ENCODE assay signal across 4 worm cellular contexts in the genomic region with DNA sequence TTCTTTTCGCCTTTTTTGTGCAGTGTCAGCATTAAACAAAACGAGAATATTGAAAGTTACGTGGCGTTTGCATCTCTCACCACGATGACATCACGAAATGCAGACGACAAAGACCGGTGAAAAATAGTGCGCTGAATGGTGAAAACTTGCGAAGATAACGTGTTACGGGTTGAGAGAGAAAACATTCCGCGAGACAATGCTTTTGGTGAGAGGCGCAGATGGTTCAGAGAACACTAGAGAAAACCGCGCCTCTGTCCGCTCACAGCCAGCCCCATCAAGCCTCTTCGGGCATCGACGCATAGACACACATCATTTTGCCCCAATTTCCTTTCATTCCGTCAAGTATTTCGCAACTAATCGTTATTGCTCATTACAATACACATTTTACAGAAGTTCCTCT.
A peak's percentile ranks its signal among the peaks of the same experiment; 100 is the strongest.
TF ChIP-seq lines count a peak whose summit lies in the region.

A gene (minus strand): TSS at position 98 of the 400 bp plus-strand sequence.
A gene (plus strand): TSS at position 391 of the 400 bp plus-strand sequence.

TF ChIP-seq in whole organism, L2 larva, 48 proteins besides CTCF, POLR2A, EP300 and RAD21 (continues in another document):
- TF ChIP-seq nhr-23 (tag; optimal IDR thresholded peaks at IDR 0.05; lab: Kevin White, UChicago): no peak
- TF ChIP-seq nhr-11 (tag; optimal IDR thresholded peaks at IDR 0.05; lab: Kevin White, UChicago): no peak
- TF ChIP-seq lin-39 (tag; optimal IDR thresholded peaks at IDR 0.05; lab: Kevin White, UChicago): no peak
- no peak for TF ChIP-seq ZK546.5 (tag; optimal IDR thresholded peaks at IDR 0.05; lab: Kevin White, UChicago)
- TF ChIP-seq nhr-21 (tag; optimal IDR thresholded peaks at IDR 0.05; lab: Kevin White, UChicago): peak; percentile 79
- TF ChIP-seq skn-1 (tag; optimal IDR thresholded peaks at IDR 0.05; lab: Kevin White, UChicago): peak; percentile 80
- TF ChIP-seq ztf-1 (GFP tag; conservative IDR thresholded peaks at IDR 0.05; lab: Robert Waterston, UW): no peak
- TF ChIP-seq fos-1 (tag; optimal IDR thresholded peaks at IDR 0.05; lab: Kevin White, UChicago): peak; percentile 85
- peak; percentile 81 for TF ChIP-seq unc-55 (GFP tag; optimal IDR thresholded peaks at IDR 0.05; lab: Kevin White, UChicago)
- no peak for TF ChIP-seq elt-3 (tag; optimal IDR thresholded peaks at IDR 0.05; lab: Kevin White, UChicago)
- TF ChIP-seq nhr-25 (tag; optimal IDR thresholded peaks at IDR 0.05; lab: Kevin White, UChicago): peak; percentile 59
- no peak for TF ChIP-seq aly-2 (tag; optimal IDR thresholded peaks at IDR 0.05; lab: Kevin White, UChicago)
- TF ChIP-seq nhr-10 (tag; optimal IDR thresholded peaks at IDR 0.05; lab: Kevin White, UChicago): no peak
- TF ChIP-seq mdl-1 (tag; optimal IDR thresholded peaks at IDR 0.05; lab: Kevin White, UChicago): peak in 1 of 2 experiments; percentile 58
- no peak for TF ChIP-seq mab-5 (tag; optimal IDR thresholded peaks at IDR 0.05; lab: Kevin White, UChicago)
- TF ChIP-seq ztf-11 (tag; optimal IDR thresholded peaks at IDR 0.05; lab: Kevin White, UChicago): no peak
- TF ChIP-seq mbf-1 (tag; optimal IDR thresholded peaks at IDR 0.05; lab: Kevin White, UChicago): no peak
- peak; percentile 66 for TF ChIP-seq lin-13 (GFP tag; optimal IDR thresholded peaks at IDR 0.05; lab: Kevin White, UChicago)
- no peak for TF ChIP-seq nhr-77 (tag; optimal IDR thresholded peaks at IDR 0.05; lab: Kevin White, UChicago)
- TF ChIP-seq ceh-82 (tag; optimal IDR thresholded peaks at IDR 0.05; lab: Kevin White, UChicago): no peak
- TF ChIP-seq nhr-129 (tag; optimal IDR thresholded peaks at IDR 0.05; lab: Kevin White, UChicago): peak; percentile 92
- peak; percentile 71 for TF ChIP-seq egl-27 (tag; optimal IDR thresholded peaks at IDR 0.05; lab: Kevin White, UChicago)

TF ChIP-seq in whole organism, L4 larva, 104 proteins besides CTCF, POLR2A, EP300 and RAD21 (continues in another document):
- no peak for TF ChIP-seq Y75B8A.6 (GFP tag; IDR thresholded peaks at IDR 0.05; lab: Robert Waterston, UW)
- peak; percentile 55 for TF ChIP-seq ceh-20 (GFP tag; IDR thresholded peaks at IDR 0.05; lab: Robert Waterston, UW)
- TF ChIP-seq spr-3 (GFP tag; optimal IDR thresholded peaks at IDR 0.05; lab: Kevin White, UChicago): no peak
- TF ChIP-seq ceh-44 (GFP tag; IDR thresholded peaks at IDR 0.05; lab: Robert Waterston, UW): no peak
- TF ChIP-seq ztf-7 (tag; optimal IDR thresholded peaks at IDR 0.05; lab: Kevin White, UChicago): peak; percentile 64
- TF ChIP-seq F49E8.2 (tag; optimal IDR thresholded peaks at IDR 0.05; lab: Kevin White, UChicago; ENCODE audit: borderline replicate concordance): no peak
- no peak for TF ChIP-seq zfp-3 (GFP tag; conservative IDR thresholded peaks at IDR 0.05; lab: Robert Waterston, UW)
- TF ChIP-seq ces-1 (GFP tag; optimal IDR thresholded peaks at IDR 0.05; lab: Kevin White, UChicago): peak; percentile 46
- peak; percentile 76; the same call in 1 of the 2 replicates for TF ChIP-seq egl-43 (GFP tag; IDR thresholded peaks at IDR 0.05; lab: Robert Waterston, UW)
- no peak for TF ChIP-seq egl-27 (tag; optimal IDR thresholded peaks at IDR 0.05; lab: Kevin White, UChicago)
- TF ChIP-seq hlh-11 (tag; optimal IDR thresholded peaks at IDR 0.05; lab: Kevin White, UChicago): peak; percentile 88
- no peak for TF ChIP-seq F44E2.7 (GFP tag; IDR thresholded peaks at IDR 0.05; lab: Robert Waterston, UW)
- TF ChIP-seq madf-9 (GFP tag; conservative IDR thresholded peaks at IDR 0.05; lab: Robert Waterston, UW): no peak
- peak; percentile 57 to 74 for TF ChIP-seq lsy-2 (tag; optimal IDR thresholded peaks at IDR 0.05; lab: Kevin White, UChicago)
- peak; percentile 84 for TF ChIP-seq dmd-6 (GFP tag; IDR thresholded peaks at IDR 0.05; lab: Robert Waterston, UW)
- TF ChIP-seq ZK546.5 (tag; optimal IDR thresholded peaks at IDR 0.05; lab: Kevin White, UChicago): no peak
- TF ChIP-seq spr-1 (tag; optimal IDR thresholded peaks at IDR 0.05; lab: Kevin White, UChicago): peak; percentile 2
- no peak for TF ChIP-seq ceh-82 (tag; optimal IDR thresholded peaks at IDR 0.05; lab: Kevin White, UChicago)
- no peak for TF ChIP-seq zag-1 (tag; optimal IDR thresholded peaks at IDR 0.05; lab: Kevin White, UChicago)
- no peak for TF ChIP-seq skn-1 (tag; optimal IDR thresholded peaks at IDR 0.05; lab: Kevin White, UChicago)
- TF ChIP-seq fkh-10 (GFP tag; optimal IDR thresholded peaks at IDR 0.05; lab: Kevin White, UChicago): peak; percentile 23
- no peak for TF ChIP-seq Y48G9A.11 (GFP tag; IDR thresholded peaks at IDR 0.05; lab: Robert Waterston, UW)
- TF ChIP-seq nhr-237 (tag; optimal IDR thresholded peaks at IDR 0.05; lab: Kevin White, UChicago): no peak

TF ChIP-seq in whole organism, late embryonic, 69 proteins besides CTCF, POLR2A, EP300 and RAD21 (continues in another document):
- TF ChIP-seq ceh-48 (tag; optimal IDR thresholded peaks at IDR 0.05; lab: Kevin White, UChicago) (no peak), elt-2 (tag; optimal IDR thresholded peaks at IDR 0.05; lab: Kevin White, UChicago) (no peak), ceh-34 (tag; optimal IDR thresholded peaks at IDR 0.05; lab: Kevin White, UChicago) (peak; percentile 29), nhr-232 (tag; optimal IDR thresholded peaks at IDR 0.05; lab: Kevin White, UChicago) (no peak), ceh-45 (GFP tag; IDR thresholded peaks at IDR 0.05; lab: Robert Waterston, UW) (no peak), T23F11.4 (GFP tag; optimal IDR thresholded peaks at IDR 0.05; lab: Kevin White, UChicago) (peak; percentile 39), madf-2 (tag; optimal IDR thresholded peaks at IDR 0.05; lab: Kevin White, UChicago) (no peak), C08G9.2 (tag; optimal IDR thresholded peaks at IDR 0.05; lab: Kevin White, UChicago) (no peak), pax-1 (tag; optimal IDR thresholded peaks at IDR 0.05; lab: Kevin White, UChicago) (no peak), fkh-6 (tag; optimal IDR thresholded peaks at IDR 0.05; lab: Kevin White, UChicago) (no peak), ceh-31 (tag; optimal IDR thresholded peaks at IDR 0.05; lab: Kevin White, UChicago) (peak; percentile 42), ceh-19 (GFP tag; optimal IDR thresholded peaks at IDR 0.05; lab: Kevin White, UChicago) (no peak), hlh-30 (tag; optimal IDR thresholded peaks at IDR 0.05; lab: Kevin White, UChicago; ENCODE audit: insufficient read depth) (peak; percentile 6), dve-1 (tag; optimal IDR thresholded peaks at IDR 0.05; lab: Kevin White, UChicago) (no peak), ceh-9 (tag; optimal IDR thresholded peaks at IDR 0.05; lab: Kevin White, UChicago) (no peak), mec-3 (tag; optimal IDR thresholded peaks at IDR 0.05; lab: Kevin White, UChicago; ENCODE audit: borderline replicate concordance) (no peak), pag-3 (tag; optimal IDR thresholded peaks at IDR 0.05; lab: Kevin White, UChicago; ENCODE audit: borderline replicate concordance) (no peak), ceh-14 (tag; optimal IDR thresholded peaks at IDR 0.05; lab: Kevin White, UChicago) (no peak), lim-6 (tag; optimal IDR thresholded peaks at IDR 0.05; lab: Kevin White, UChicago) (no peak), sox-4 (tag; optimal IDR thresholded peaks at IDR 0.05; lab: Kevin White, UChicago) (no peak), gmeb-2 (tag; optimal IDR thresholded peaks at IDR 0.05; lab: Kevin White, UChicago) (no peak), pat-9 (tag; optimal IDR thresholded peaks at IDR 0.05; lab: Kevin White, UChicago) (no peak), zip-5 (tag; optimal IDR thresholded peaks at IDR 0.05; lab: Kevin White, UChicago) (no peak), elt-4 (tag; optimal IDR thresholded peaks at IDR 0.05; lab: Kevin White, UChicago) (no peak), fax-1 (tag; optimal IDR thresholded peaks at IDR 0.05; lab: Kevin White, UChicago) (no peak)

TF ChIP-seq in whole organism, mixed stage, embryonic, 35 proteins besides CTCF, POLR2A, EP300 and RAD21:
- TF ChIP-seq pha-4 (tag; optimal IDR thresholded peaks at IDR 0.05; lab: Kevin White, UChicago) (peak; percentile 75), bed-3 (GFP tag; optimal IDR thresholded peaks at IDR 0.05; lab: Kevin White, UChicago) (no peak), ces-1 (GFP tag; optimal IDR thresholded peaks at IDR 0.05; lab: Kevin White, UChicago) (peak; percentile 49), flh-1 (GFP tag; optimal IDR thresholded peaks at IDR 0.05; lab: Kevin White, UChicago) (no peak), ceh-83 (GFP tag; optimal IDR thresholded peaks at IDR 0.05; lab: Kevin White, UChicago) (no peak), unc-120 (tag; optimal IDR thresholded peaks at IDR 0.05; lab: Kevin White, UChicago; ENCODE audit: poor library complexity, severe bottlenecking) (peak; percentile 47), M03D4.4 (tag; optimal IDR thresholded peaks at IDR 0.05; lab: Kevin White, UChicago) (no peak), ceh-39 (tag; optimal IDR thresholded peaks at IDR 0.05; lab: Kevin White, UChicago) (no peak), elt-3 (tag; optimal IDR thresholded peaks at IDR 0.05; lab: Kevin White, UChicago) (no peak), ham-2 (GFP tag; optimal IDR thresholded peaks at IDR 0.05; lab: Kevin White, UChicago) (peak; percentile 66), mab-5 (tag; optimal IDR thresholded peaks at IDR 0.05; lab: Kevin White, UChicago) (no peak), unc-39 (tag; optimal IDR thresholded peaks at IDR 0.05; lab: Kevin White, UChicago) (no peak), lsy-2 (tag; optimal IDR thresholded peaks at IDR 0.05; lab: Kevin White, UChicago) (peak; percentile 51), snpc-4 (tag; optimal IDR thresholded peaks at IDR 0.05; lab: Kevin White, UChicago) (no peak), nhr-237 (tag; optimal IDR thresholded peaks at IDR 0.05; lab: Kevin White, UChicago) (peak; percentile 49), nhr-2 (tag; optimal IDR thresholded peaks at IDR 0.05; lab: Kevin White, UChicago) (no peak), mep-1 (tag; optimal IDR thresholded peaks at IDR 0.05; lab: Kevin White, UChicago) (peak; percentile 58), unc-62 (GFP tag; optimal IDR thresholded peaks at IDR 0.05; lab: Kevin White, UChicago) (peak; percentile 46), blmp-1 (tag; optimal IDR thresholded peaks at IDR 0.05; lab: Kevin White, UChicago) (peak; percentile 2)
